Worm (Caenorhabditis elegans) whole organism, young adult: Measurements from ENCODE around the gene srw-140.

Source experiments
- F39B2.1 ChIP-seq: fragments of 200-800 bp; sonication (Bioruptor generic); IDR thresholded peaks from 2 replicates; pipeline ENCODE4 v1.3.6; 2022; ENCODE audit warnings: missing genetic modification reagents, missing genetic modification characterization, missing compliant biosample characterization
- ama-1 ChIP-seq, 3 experiments: fragments of 150-350 bp in 1 of 3; sonication (generic microtip) in 2 of 3; optimal IDR thresholded peaks; 2 replicates each; lab custom pipeline; 2014 to 2018; ENCODE audit warnings: missing biosample characterization in 2 of 3, missing genetic modification characterization in 2 of 3, missing genetic modification reagents in 2 of 3
- bed-2 ChIP-seq: fragments of 200-800 bp; sonication (Bioruptor generic); IDR thresholded peaks from 2 replicates; pipeline ENCODE4 v1.3.6; 2022; ENCODE audit warnings: missing genetic modification reagents, missing genetic modification characterization, missing compliant biosample characterization
- ceh-79 ChIP-seq: sonication (generic microtip); optimal IDR thresholded peaks from 2 replicates; lab custom pipeline; 2017; ENCODE audit warnings: mild to moderate bottlenecking, missing genetic modification characterization, missing compliant biosample characterization
- dpff-1 ChIP-seq: sonication (generic microtip); optimal IDR thresholded peaks from 2 replicates; lab custom pipeline; 2017; ENCODE audit warnings: mild to moderate bottlenecking, missing genetic modification characterization, missing compliant biosample characterization
- dpl-1 ChIP-seq: fragments of 150-350 bp; optimal IDR thresholded peaks from 2 replicates; lab custom pipeline; 2014; ENCODE audit warnings: missing biosample characterization, missing genetic modification reagents, missing genetic modification characterization
- hlh-26 ChIP-seq: fragments of 200-800 bp; sonication (Bioruptor generic); conservative IDR thresholded peaks from 2 replicates; pipeline ENCODE4 v1.3.6; 2022; ENCODE audit warnings: missing genetic modification reagents, missing genetic modification characterization, missing compliant biosample characterization
- hsf-1 ChIP-seq: fragments of 200-800 bp; sonication (Bioruptor generic); IDR thresholded peaks from 2 replicates; pipeline ENCODE4 v1.3.6; 2022; ENCODE audit warnings: missing genetic modification reagents, missing genetic modification characterization, missing compliant biosample characterization
- nfyb-1 ChIP-seq: fragments of 200-800 bp; sonication (Bioruptor generic); IDR thresholded peaks from 2 replicates; pipeline ENCODE4 v1.3.6; 2022; ENCODE audit warnings: missing genetic modification reagents, missing genetic modification characterization, missing compliant biosample characterization
- unc-62 ChIP-seq: fragments of 150-350 bp; optimal IDR thresholded peaks from 2 replicates; lab custom pipeline; 2014; ENCODE audit warnings: missing biosample characterization, missing genetic modification reagents, missing genetic modification characterization
- ztf-6 ChIP-seq: fragments of 200-800 bp; sonication (Bioruptor generic); IDR thresholded peaks from 2 replicates; pipeline ENCODE4 v1.3.6; 2022; ENCODE audit warnings: missing genetic modification reagents, missing genetic modification characterization, missing compliant biosample characterization

DNA sequence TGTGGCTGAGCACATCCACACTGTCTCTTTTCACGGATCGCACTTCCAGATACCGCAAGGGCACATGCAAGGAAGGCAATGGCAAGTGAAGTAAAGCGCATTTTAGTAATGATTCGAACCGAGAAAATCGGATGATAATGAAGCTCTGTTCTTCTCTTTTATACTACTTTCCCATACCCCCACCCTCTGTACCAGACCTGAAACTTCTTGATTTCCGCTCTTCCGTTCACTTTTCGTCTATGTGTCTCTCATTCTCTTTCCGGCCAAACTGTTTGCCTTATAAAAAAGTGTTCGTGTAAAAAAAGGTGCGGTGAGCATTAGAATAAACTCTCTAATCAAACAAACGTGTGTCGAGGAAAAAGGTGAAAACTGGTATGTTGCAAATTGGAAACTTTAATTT lies 3.7 kb upstream of the srw-140 start, which contains the start of gene abu-6:
- TF ChIP-seq dpff-1 (tag; lab: Kevin White, UChicago) (no peak), unc-62 (no peak), dpl-1 (GFP tag; lab: Kevin White, UChicago) (no peak), hlh-26 (no peak), ztf-6 (GFP tag; lab: Robert Waterston, UW) (no peak), hsf-1 (GFP tag; lab: Robert Waterston, UW) (no peak), F39B2.1 (GFP tag; lab: Robert Waterston, UW) (no peak), ceh-79 (no peak), ama-1 (optimal IDR thresholded peaks at IDR 0.05; lab: Kevin White, UChicago) (no peak), ama-1 (GFP tag; optimal IDR thresholded peaks at IDR 0.05; lab: Kevin White, UChicago) (no peak), bed-2 (GFP tag; lab: Robert Waterston, UW) (no peak), nfyb-1 (no peak)
